Fruit fly (Drosophila melanogaster): ENCODE data around the gene Acbp1.

The Acbp1 gene

dm6 chr2L:8204996-8205567 is 42.8 kb upstream of the Acbp1 start, which contains the start of gene SLC5A11 (continued):
- peak; percentile 88 for TF ChIP-seq CG1602 (GFP tag; optimal IDR thresholded peaks at IDR 0.05)
- peak; percentile 68; the same call in 2 of the 3 replicates for TF ChIP-seq Optix (GFP tag; IDR thresholded peaks at IDR 0.05)
- TF ChIP-seq CG4730 (GFP tag; IDR thresholded peaks at IDR 0.05) = peak; percentile 96
- TF ChIP-seq MESR4 (GFP tag; optimal IDR thresholded peaks at IDR 0.05) = peak; percentile 28
- TF ChIP-seq CG30431 (GFP tag; optimal IDR thresholded peaks at IDR 0.05) = peak; percentile 23
- TF ChIP-seq zfh1 (GFP tag; IDR thresholded peaks at IDR 0.05) = peak; percentile 94
- TF ChIP-seq Taf1 (GFP tag; IDR thresholded peaks at IDR 0.05) = peak; percentile 99
- TF ChIP-seq tin (GFP tag; optimal IDR thresholded peaks at IDR 0.05) = peak; percentile 99
- TF ChIP-seq HLH4C (GFP tag; IDR thresholded peaks at IDR 0.05; ENCODE audit: partially characterized antibody) = no peak
- TF ChIP-seq chm (GFP tag; IDR thresholded peaks at IDR 0.05) = peak; percentile 98
- TF ChIP-seq NfI (GFP tag; optimal IDR thresholded peaks at IDR 0.05) = peak; percentile 86
- no peak for TF ChIP-seq sna (GFP tag; IDR thresholded peaks at IDR 0.05; ENCODE audit: partially characterized antibody)
- peak; percentile 96 for TF ChIP-seq Asciz (GFP tag; optimal IDR thresholded peaks at IDR 0.05)
- TF ChIP-seq D19A (tag; optimal IDR thresholded peaks at IDR 0.05) = peak; percentile 87
- TF ChIP-seq CG7786 (GFP tag; optimal IDR thresholded peaks at IDR 0.05) = peak; percentile 78
- no peak for TF ChIP-seq hb (GFP tag; IDR thresholded peaks at IDR 0.05; ENCODE audit: partially characterized antibody)
- TF ChIP-seq CG10959 (GFP tag; IDR thresholded peaks at IDR 0.05) = no peak
- TF ChIP-seq jumu (GFP tag; optimal IDR thresholded peaks at IDR 0.05) = peak; percentile 71
- peak; percentile 63; the same call in 1 of the 2 replicates for TF ChIP-seq MBD-R2 (GFP tag; IDR thresholded peaks at IDR 0.05)
- peak; percentile 49 for TF ChIP-seq dan (GFP tag; IDR thresholded peaks at IDR 0.05)
- peak; percentile 77 for TF ChIP-seq CG2202 (tag; optimal IDR thresholded peaks at IDR 0.05)
- peak; percentile 100 for TF ChIP-seq caup (GFP tag; optimal IDR thresholded peaks at IDR 0.05; ENCODE audit: severe bottlenecking)
- TF ChIP-seq unc-4 (GFP tag; IDR thresholded peaks at IDR 0.05; ENCODE audit: partially characterized antibody) = no peak
- TF ChIP-seq gsb (GFP tag; IDR thresholded peaks at IDR 0.05) = peak; percentile 96
- peak; percentile 63 for TF ChIP-seq MTF-1 (GFP tag; optimal IDR thresholded peaks at IDR 0.05; ENCODE audit: borderline replicate concordance)
- peak; percentile 96 for TF ChIP-seq gcm (GFP tag; optimal IDR thresholded peaks at IDR 0.05)
- TF ChIP-seq CTCF (GFP tag; optimal IDR thresholded peaks at IDR 0.05) = peak; percentile 50
- TF ChIP-seq fd64A (GFP tag; optimal IDR thresholded peaks at IDR 0.05) = peak; percentile 87
- TF ChIP-seq CG14965 (GFP tag; optimal IDR thresholded peaks at IDR 0.05; ENCODE audit: borderline replicate concordance) = peak; percentile 78
- TF ChIP-seq pfk (GFP tag; optimal IDR thresholded peaks at IDR 0.05) = no peak
- peak; percentile 96 for TF ChIP-seq Hr3 (GFP tag; optimal IDR thresholded peaks at IDR 0.05)
- TF ChIP-seq fu2 (GFP tag; optimal IDR thresholded peaks at IDR 0.05) = peak; percentile 68
- TF ChIP-seq Dbx (GFP tag; IDR thresholded peaks at IDR 0.05) = peak; percentile 93
- TF ChIP-seq ttk (GFP tag; IDR thresholded peaks at IDR 0.05) = peak; percentile 97
- peak; percentile 92 for TF ChIP-seq abd-A (tag; optimal IDR thresholded peaks at IDR 0.05)
- TF ChIP-seq CG17385 (GFP tag; optimal IDR thresholded peaks at IDR 0.05) = peak; percentile 93
- TF ChIP-seq CG18764 (GFP tag; optimal IDR thresholded peaks at IDR 0.05) = peak; percentile 88
- TF ChIP-seq Atf6 (GFP tag; IDR thresholded peaks at IDR 0.05) = peak; percentile 100
- peak; percentile 99 for TF ChIP-seq CG13624 (GFP tag; optimal IDR thresholded peaks at IDR 0.05)
- peak; percentile 58 for TF ChIP-seq CG33557 (GFP tag; optimal IDR thresholded peaks at IDR 0.05)
- TF ChIP-seq sens-2 (GFP tag; IDR thresholded peaks at IDR 0.05) = peak; percentile 95
- peak; percentile 97 for TF ChIP-seq pum (GFP tag; optimal IDR thresholded peaks at IDR 0.05)
- peak; percentile 23 for TF ChIP-seq da (GFP tag; optimal IDR thresholded peaks at IDR 0.05)
- TF ChIP-seq Rx (GFP tag; IDR thresholded peaks at IDR 0.05) = peak; percentile 85
- TF ChIP-seq CG2116 (GFP tag; optimal IDR thresholded peaks at IDR 0.05) = peak; percentile 62
- peak; percentile 61 for TF ChIP-seq slp2 (GFP tag; optimal IDR thresholded peaks at IDR 0.05)
- peak; percentile 93 for TF ChIP-seq CG9437 (GFP tag; optimal IDR thresholded peaks at IDR 0.05)
- peak; percentile 100 for TF ChIP-seq row (GFP tag; IDR thresholded peaks at IDR 0.05)
- TF ChIP-seq lmd (GFP tag; IDR thresholded peaks at IDR 0.05) = peak; percentile 98
- TF ChIP-seq CG1529 (GFP tag; optimal IDR thresholded peaks at IDR 0.05) = peak; percentile 94
- TF ChIP-seq lab (GFP tag; optimal IDR thresholded peaks at IDR 0.05) = peak; percentile 99

Data from whole organism, embryonic.